Fruit fly (Drosophila melanogaster) whole organism, embryonic: ENCODE measurements around the gene CG14277.
A peak's percentile ranks its signal among the peaks of the same experiment; 100 is the strongest.

Experiments
- Atf-2 ChIP-seq: fragments of 200-800 bp; sonication (Bioruptor generic); optimal IDR thresholded peaks from 2 replicates; lab custom pipeline; 2016; ENCODE audit warnings: missing biosample characterization, missing genetic modification characterization
- Blimp-1 ChIP-seq: fragments of 200-800 bp; sonication (Bioruptor generic); optimal IDR thresholded peaks from 3 replicates; lab custom pipeline; 2018; ENCODE audit warnings: missing biosample characterization, missing genetic modification characterization, mild to moderate bottlenecking, moderate library complexity, missing genetic modification reagents
- CG10209 ChIP-seq: fragments of 200-800 bp; sonication (Bioruptor generic); optimal IDR thresholded peaks from 3 replicates; lab custom pipeline; 2017; ENCODE audit warnings: missing biosample characterization, mild to moderate bottlenecking, missing genetic modification characterization, missing genetic modification reagents
- CG10267 ChIP-seq: fragments of 200-800 bp; sonication (Bioruptor generic); optimal IDR thresholded peaks from 2 replicates; lab custom pipeline; 2018; ENCODE audit warnings: missing biosample characterization, mild to moderate bottlenecking, missing genetic modification characterization, moderate library complexity
- CG10979 ChIP-seq: fragments of 200-800 bp; sonication (Bioruptor generic); optimal IDR thresholded peaks from 2 replicates; lab custom pipeline; 2018; ENCODE audit warnings: missing biosample characterization, mild to moderate bottlenecking, missing genetic modification characterization, moderate library complexity
- CG13624 ChIP-seq: fragments of 200-800 bp; sonication (Bioruptor generic); optimal IDR thresholded peaks from 2 replicates; lab custom pipeline; 2016; ENCODE audit warnings: missing biosample characterization, missing genetic modification characterization
- CG15479 ChIP-seq: fragments of 200-800 bp; sonication (Bioruptor generic); optimal IDR thresholded peaks from 3 replicates; lab custom pipeline; 2019; ENCODE audit warnings: missing biosample characterization, mild to moderate bottlenecking, missing genetic modification characterization, moderate library complexity
- CG17186 ChIP-seq: fragments of 200-800 bp; sonication (Bioruptor generic); optimal IDR thresholded peaks from 3 replicates; lab custom pipeline; 2017; ENCODE audit warnings: missing biosample characterization, missing genetic modification reagents, missing genetic modification characterization
- CG17802 ChIP-seq: fragments of 200-800 bp; sonication (Bioruptor generic); optimal IDR thresholded peaks from 2 replicates; lab custom pipeline; 2018; ENCODE audit warnings: missing biosample characterization, mild to moderate bottlenecking, missing genetic modification characterization, moderate library complexity
- CG2116 ChIP-seq: fragments of 200-800 bp; sonication (Bioruptor generic); optimal IDR thresholded peaks from 3 replicates; lab custom pipeline; 2018; ENCODE audit warnings: missing biosample characterization, mild to moderate bottlenecking, missing genetic modification characterization
- CG2202 ChIP-seq: fragments of 200-800 bp; sonication (Bioruptor generic); optimal IDR thresholded peaks from 2 replicates; lab custom pipeline; 2018; ENCODE audit warnings: missing biosample characterization, mild to moderate bottlenecking, missing genetic modification characterization
- CG6854 ChIP-seq: fragments of 200-800 bp; sonication (Bioruptor generic); optimal IDR thresholded peaks from 3 replicates; lab custom pipeline; 2017; ENCODE audit warnings: missing biosample characterization, mild to moderate bottlenecking, missing genetic modification characterization
- Camta ChIP-seq: fragments of 200-800 bp; sonication (Bioruptor generic); optimal IDR thresholded peaks from 2 replicates; lab custom pipeline; 2016; ENCODE audit warnings: missing biosample characterization, missing genetic modification characterization
- D19A ChIP-seq: fragments of 200-800 bp; optimal IDR thresholded peaks from 3 replicates; lab custom pipeline; 2019; ENCODE audit warnings: missing biosample characterization, mild to moderate bottlenecking, missing genetic modification characterization, moderate library complexity
- Dbx ChIP-seq: fragments of 200-800 bp; sonication (Bioruptor generic); IDR thresholded peaks from 3 replicates; pipeline ENCODE4 v1.3.6; 2022; ENCODE audit warnings: missing biosample characterization, missing genetic modification characterization
- Dref ChIP-seq: fragments of 200-800 bp; sonication (Bioruptor generic); IDR thresholded peaks from 2 replicates; pipeline ENCODE4 v1.3.6; 2022; ENCODE audit warnings: missing biosample characterization, missing genetic modification characterization
- Ets97D ChIP-seq: fragments of 200-800 bp; sonication (Bioruptor generic); optimal IDR thresholded peaks from 3 replicates; lab custom pipeline; 2016; ENCODE audit warnings: missing biosample characterization, missing genetic modification characterization
- HmgZ ChIP-seq: fragments of 200-800 bp; sonication (Bioruptor generic); optimal IDR thresholded peaks from 2 replicates; lab custom pipeline; 2018; ENCODE audit warnings: missing biosample characterization, mild to moderate bottlenecking, missing genetic modification characterization
- Hmr ChIP-seq: fragments of 200-800 bp; sonication (Bioruptor generic); optimal IDR thresholded peaks from 3 replicates; lab custom pipeline; 2017; ENCODE audit warnings: mild to moderate bottlenecking, missing biosample characterization, missing genetic modification reagents, missing genetic modification characterization
- Lhr ChIP-seq: fragments of 200-800 bp; sonication (Bioruptor generic); optimal IDR thresholded peaks from 3 replicates; lab custom pipeline; 2017; ENCODE audit warnings: mild to moderate bottlenecking, missing biosample characterization, missing genetic modification reagents, missing genetic modification characterization
- Meics ChIP-seq: fragments of 200-800 bp; sonication (Bioruptor generic); optimal IDR thresholded peaks from 2 replicates; lab custom pipeline; 2017; ENCODE audit warnings: missing biosample characterization, mild to moderate bottlenecking, missing genetic modification characterization
- Myb ChIP-seq: fragments of 200-800 bp; sonication (Bioruptor generic); optimal IDR thresholded peaks from 2 replicates; lab custom pipeline; 2016; ENCODE audit warnings: missing biosample characterization, missing genetic modification characterization
- NK7.1 ChIP-seq: fragments of 200-800 bp; sonication (Bioruptor generic); optimal IDR thresholded peaks from 3 replicates; lab custom pipeline; 2016; ENCODE audit warnings: missing biosample characterization, missing genetic modification characterization
- Opbp ChIP-seq: fragments of 200-800 bp; sonication (Bioruptor generic); IDR thresholded peaks from 3 replicates; pipeline ENCODE4 v1.3.6; 2022; ENCODE audit warnings: missing biosample characterization, missing genetic modification characterization; ENCODE audit not compliant: partially characterized antibody
- Side ChIP-seq: fragments of 200-800 bp; sonication (Bioruptor generic); optimal IDR thresholded peaks from 2 replicates; lab custom pipeline; 2016; ENCODE audit warnings: missing biosample characterization, missing genetic modification characterization
- Stat92E ChIP-seq, 3 experiments: fragments of >200 bp in 2 of 3; fragments of 200-800 bp in 1 of 3; sonication (Bioruptor generic) in 1 of 3; optimal IDR thresholded peaks; 2 replicates each; lab custom pipeline; 2017 to 2019; ENCODE audit warnings: missing biosample characterization in 3 of 3, missing genetic modification characterization in 3 of 3, mild to moderate bottlenecking in 1 of 3, moderate library complexity in 1 of 3
- Taf1 ChIP-seq: fragments of 200-800 bp; sonication (Bioruptor generic); IDR thresholded peaks from 2 replicates; pipeline ENCODE4 v1.3.6; 2022; ENCODE audit warnings: missing biosample characterization, missing genetic modification characterization
- abd-A ChIP-seq: fragments of 200-800 bp; sonication (Bioruptor generic); optimal IDR thresholded peaks from 3 replicates; lab custom pipeline; 2019; ENCODE audit warnings: missing biosample characterization, mild to moderate bottlenecking, missing genetic modification characterization, moderate library complexity
- amos ChIP-seq: fragments of 200-800 bp; sonication (Bioruptor generic); IDR thresholded peaks from 2 replicates; pipeline ENCODE4 v1.3.6; 2022; ENCODE audit warnings: missing biosample characterization, missing genetic modification characterization; ENCODE audit not compliant: partially characterized antibody
- ato ChIP-seq: fragments of 200-800 bp; sonication (Bioruptor generic); IDR thresholded peaks from 2 replicates; pipeline ENCODE4 v1.3.6; 2022; ENCODE audit warnings: missing biosample characterization, missing genetic modification characterization; ENCODE audit not compliant: partially characterized antibody
- fd96Cb ChIP-seq: fragments of 200-800 bp; sonication (Bioruptor generic); optimal IDR thresholded peaks from 2 replicates; lab custom pipeline; 2018; ENCODE audit warnings: missing biosample characterization, mild to moderate bottlenecking, missing genetic modification characterization, moderate library complexity
- gem ChIP-seq: fragments of 200-800 bp; sonication (Bioruptor generic); optimal IDR thresholded peaks from 2 replicates; lab custom pipeline; 2019; ENCODE audit warnings: missing biosample characterization, mild to moderate bottlenecking, missing genetic modification characterization, moderate library complexity
- lbe ChIP-seq: fragments of 200-800 bp; sonication (Bioruptor generic); optimal IDR thresholded peaks from 2 replicates; lab custom pipeline; 2016; ENCODE audit warnings: missing biosample characterization, mild to moderate bottlenecking, missing genetic modification characterization
- lilli ChIP-seq: fragments of 200-800 bp; sonication (Bioruptor generic); optimal IDR thresholded peaks from 3 replicates; lab custom pipeline; 2016; ENCODE audit warnings: missing biosample characterization, missing genetic modification characterization
- lola ChIP-seq, 3 experiments: fragments of >200 bp in 2 of 3; fragments of 200-800 bp in 1 of 3; sonication (Bioruptor generic) in 1 of 3; optimal IDR thresholded peaks; 2 replicates each; lab custom pipeline; 2017 to 2019; ENCODE audit warnings: missing biosample characterization in 3 of 3, missing genetic modification characterization in 3 of 3, mild to moderate bottlenecking in 1 of 3, moderate library complexity in 1 of 3
- luna ChIP-seq: fragments of 200-800 bp; sonication (Bioruptor generic); optimal IDR thresholded peaks from 2 replicates; lab custom pipeline; 2016; ENCODE audit warnings: missing biosample characterization, missing genetic modification characterization
- mam ChIP-seq: fragments of 200-800 bp; sonication (Bioruptor generic); optimal IDR thresholded peaks from 3 replicates; lab custom pipeline; 2016; ENCODE audit warnings: missing biosample characterization, missing genetic modification characterization
- org-1 ChIP-seq: fragments of 200-800 bp; sonication (Bioruptor generic); optimal IDR thresholded peaks from 2 replicates; lab custom pipeline; 2017; ENCODE audit warnings: missing biosample characterization, missing genetic modification characterization
- pan ChIP-seq, 4 experiments: fragments of >200 bp in 3 of 4; fragments of 200-800 bp in 1 of 4; sonication (Bioruptor generic) in 1 of 4; optimal IDR thresholded peaks in 3 of 4; IDR thresholded peaks in 1 of 4; 2 replicates each; pipeline versions ENCODE4 v1.3.6 to Lab custom; 2017 to 2022; ENCODE audit warnings: missing biosample characterization in 2 of 4, missing genetic modification characterization in 2 of 4, mixed read lengths in 1 of 4
- pfk ChIP-seq: fragments of 200-800 bp; sonication (Bioruptor generic); optimal IDR thresholded peaks from 2 replicates; lab custom pipeline; 2018; ENCODE audit warnings: missing biosample characterization, mild to moderate bottlenecking, missing genetic modification characterization, moderate library complexity
- phol ChIP-seq: fragments of 200-800 bp; sonication (Bioruptor generic); optimal IDR thresholded peaks from 3 replicates; lab custom pipeline; 2018; ENCODE audit warnings: missing biosample characterization, mild to moderate bottlenecking, missing genetic modification characterization, moderate library complexity
- stwl ChIP-seq: fragments of 200-800 bp; sonication (Bioruptor generic); optimal IDR thresholded peaks from 3 replicates; lab custom pipeline; 2018; ENCODE audit warnings: missing biosample characterization, mild to moderate bottlenecking, missing genetic modification characterization, moderate library complexity
- sug ChIP-seq: fragments of 200-800 bp; optimal IDR thresholded peaks from 2 replicates; lab custom pipeline; 2019; ENCODE audit warnings: missing biosample characterization, mild to moderate bottlenecking, missing genetic modification characterization, moderate library complexity
- tgo ChIP-seq: fragments of 200-800 bp; sonication (Bioruptor generic); IDR thresholded peaks from 3 replicates; pipeline ENCODE4 v1.3.6; 2022; ENCODE audit warnings: missing biosample characterization, missing genetic modification characterization
- tup ChIP-seq: fragments of 200-800 bp; sonication (Bioruptor generic); optimal IDR thresholded peaks from 2 replicates; lab custom pipeline; 2016; ENCODE audit warnings: missing biosample characterization, mild to moderate bottlenecking, missing genetic modification characterization, moderate library complexity
- unc-4 ChIP-seq: fragments of 200-800 bp; sonication (Bioruptor generic); IDR thresholded peaks from 2 replicates; pipeline ENCODE4 v1.3.6; 2022; ENCODE audit warnings: missing biosample characterization, missing genetic modification characterization; ENCODE audit not compliant: partially characterized antibody
- vnd ChIP-seq: fragments of 200-800 bp; sonication (Bioruptor generic); IDR thresholded peaks from 3 replicates; pipeline ENCODE4 v1.3.6; 2022; ENCODE audit warnings: missing biosample characterization, missing genetic modification characterization; ENCODE audit not compliant: partially characterized antibody
- zen2 ChIP-seq: fragments of 200-800 bp; sonication (Bioruptor generic); IDR thresholded peaks from 3 replicates; pipeline ENCODE4 v1.3.6; 2022; ENCODE audit warnings: missing biosample characterization, missing genetic modification characterization; ENCODE audit not compliant: partially characterized antibody

Gene CG14277

dm6 chr2L:8220393-8220934, 21.8 kb upstream of the CG14277 start, which contains the start of gene Snx6 (continued):
- TF ChIP-seq CG10209 (GFP tag; lab: Kevin White, UChicago) (no peak), phol (tag; lab: Kevin White, UChicago) (peak; percentile 46), Ets97D (no peak), Taf1 (GFP tag; lab: Robert Waterston, UW) (no peak), HmgZ (no peak), CG15479 (no peak), Hmr (GFP tag; lab: Kevin White, UChicago) (no peak), unc-4 (GFP tag; lab: Robert Waterston, UW) (peak; percentile 68), Stat92E (GFP tag; optimal IDR thresholded peaks at IDR 0.05; lab: Kevin White, UChicago) (no peak), zen2 (peak; percentile 59), sug (tag; lab: Kevin White, UChicago) (peak; percentile 80), vnd (peak; percentile 63; the same call in 2 of the 3 replicates), abd-A (tag; lab: Kevin White, UChicago) (no peak), lola (GFP tag; optimal IDR thresholded peaks at IDR 0.05; lab: Kevin White, UChicago) (no peak), Opbp (GFP tag; lab: Robert Waterston, UW) (peak; percentile 28; the same call in 1 of the 3 replicates), tgo (GFP tag; lab: Robert Waterston, UW) (no peak), CG10267 (tag; lab: Kevin White, UChicago) (peak; percentile 26), CG17802 (tag; lab: Kevin White, UChicago) (no peak), Meics (no peak), Side (GFP tag; lab: Kevin White, UChicago) (no peak), ato (GFP tag; lab: Robert Waterston, UW) (0 out of 2 replicates have a peak, but pooled peaks have one; percentile 37), org-1 (GFP tag; lab: Kevin White, UChicago) (no peak), amos (GFP tag; lab: Robert Waterston, UW) (peak; percentile 56; the same call in 1 of the 2 replicates), luna (GFP tag; lab: Kevin White, UChicago) (no peak), mam (GFP tag; lab: Kevin White, UChicago) (no peak), fd96Cb (tag; lab: Kevin White, UChicago) (no peak), Dref (GFP tag; lab: Robert Waterston, UW) (peak; percentile 86), lbe (GFP tag; lab: Kevin White, UChicago) (peak; percentile 56), Blimp-1 (GFP tag; lab: Kevin White, UChicago) (no peak), Myb (GFP tag; lab: Kevin White, UChicago) (peak; percentile 38), CG13624 (GFP tag; lab: Kevin White, UChicago) (no peak), Camta (no peak), CG17186 (GFP tag; lab: Kevin White, UChicago) (no peak), Lhr (GFP tag; lab: Kevin White, UChicago) (no peak), CG6854 (GFP tag; lab: Kevin White, UChicago) (no peak), stwl (tag; lab: Kevin White, UChicago) (peak; percentile 62), tup (GFP tag; lab: Kevin White, UChicago) (no peak), CG10979 (tag; lab: Kevin White, UChicago) (no peak), lilli (no peak), D19A (no peak), Atf-2 (GFP tag; lab: Kevin White, UChicago) (no peak), gem (tag; lab: Kevin White, UChicago) (no peak), CG2116 (GFP tag; lab: Kevin White, UChicago) (peak; percentile 44), NK7.1 (GFP tag; lab: Kevin White, UChicago) (no peak), CG2202 (no peak), Dbx (GFP tag; lab: Robert Waterston, UW) (no peak), pan (optimal IDR thresholded peaks at IDR 0.05; lab: Kevin White, UChicago) (no peak), pan (GFP tag; optimal IDR thresholded peaks at IDR 0.05 in 1 of 2, IDR thresholded peaks at IDR 0.05 in 1 of 2) (no peak), pfk (GFP tag; lab: Kevin White, UChicago) (no peak)
